Worm (Caenorhabditis elegans): ENCODE results near the gene cyp-13A10.

ce11 chrII:9614728-9615127 is 48.0 kb downstream of the cyp-13A10 start, which contains the start of gene hlh-6:
- TF ChIP-seq rec-8 (tag; optimal IDR thresholded peaks at IDR 0.05) (no peak), dox-1 (GFP tag; IDR thresholded peaks at IDR 0.05) (no peak)

Measured in whole organism, young adult.